Worm (Caenorhabditis elegans) whole organism, midembryonic: ENCODE data around the gene fbxa-14.

Source experiments
- cog-1 ChIP-seq: sonication (generic microtip); optimal IDR thresholded peaks from 2 replicates; lab custom pipeline; 2016; ENCODE audit warnings: missing genetic modification characterization, missing compliant biosample characterization
- flt-1 ChIP-seq: fragments of 200-800 bp; sonication (Bioruptor generic); IDR thresholded peaks from 2 replicates; pipeline ENCODE4 v1.3.6; 2022; ENCODE audit warnings: missing genetic modification characterization, missing compliant biosample characterization
- ztf-23 ChIP-seq: fragments of 200-800 bp; sonication (Bioruptor generic); IDR thresholded peaks from 2 replicates; pipeline ENCODE4 v1.3.6; 2022; ENCODE audit warnings: missing genetic modification reagents, missing genetic modification characterization, missing compliant biosample characterization

DNA sequence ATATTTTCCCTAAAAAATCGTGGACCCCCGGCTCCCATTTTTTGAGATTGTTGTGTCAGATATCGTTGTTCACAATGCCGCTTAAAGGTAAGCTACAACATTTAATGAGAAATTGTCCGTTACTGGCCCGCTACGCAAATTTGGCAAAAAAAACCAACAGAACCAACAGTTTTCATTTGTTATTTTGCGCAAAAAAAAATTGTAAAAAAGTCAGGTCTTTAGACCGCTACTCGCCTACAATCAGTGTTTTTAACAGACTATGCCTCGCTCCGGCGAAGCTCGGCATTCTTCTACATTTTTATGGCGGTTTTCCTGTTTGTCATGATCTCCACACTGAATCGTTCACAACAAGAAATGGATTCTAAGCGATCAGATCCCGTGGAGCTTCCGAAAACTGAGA, 15.5 kb downstream of the fbxa-14 start, which contains the start of gene Y82E9BL.12:
- no peak for TF ChIP-seq ztf-23 (GFP tag; lab: Robert Waterston, UW)
- TF ChIP-seq flt-1 (GFP tag; lab: Robert Waterston, UW) = no peak
- no peak for TF ChIP-seq cog-1 (tag; lab: Kevin White, UChicago)
